Fruit fly (Drosophila melanogaster): ENCODE measurements around the gene Hml.

dm6 chr3L:13866780-13867179, 20.9 kb downstream of the Hml start, which contains the start of gene CG8745:
- TF ChIP-seq Sin3A (optimal IDR thresholded peaks at IDR 0.05) (no peak), insv (optimal IDR thresholded peaks at IDR 0.05) (no peak), ttk (optimal IDR thresholded peaks at IDR 0.05) (no peak), h (optimal IDR thresholded peaks at IDR 0.05) (no peak)
